Worm (Caenorhabditis elegans) whole organism, L4/young adult: Measurements from ENCODE around the gene yju-2.

ENCODE experiments used
- W03F9.2 ChIP-seq: fragments of 150-350 bp; optimal IDR thresholded peaks from 2 replicates; lab custom pipeline; 2014; ENCODE audit warnings: missing biosample characterization, missing genetic modification characterization
- dao-5 ChIP-seq: sonication (generic microtip); optimal IDR thresholded peaks from 2 replicates; lab custom pipeline; 2016; ENCODE audit warnings: missing genotype, missing genetic modification characterization, moderate library complexity, missing compliant biosample characterization
- him-1 ChIP-seq: sonication (generic microtip); optimal IDR thresholded peaks from 2 replicates; lab custom pipeline; 2016; ENCODE audit warnings: missing genotype, missing genetic modification reagents, missing genetic modification characterization, missing compliant biosample characterization

- TF ChIP-seq dao-5 (no peak), him-1 (tag; lab: Kevin White, UChicago) (no peak), W03F9.2 (tag; lab: Kevin White, UChicago) (no peak)
Measured at ce11 chrIII:7142172-7142601, 41.9 kb upstream of the yju-2 start.
